Worm (Caenorhabditis elegans): ENCODE measurements around the gene eat-3.

DNA sequence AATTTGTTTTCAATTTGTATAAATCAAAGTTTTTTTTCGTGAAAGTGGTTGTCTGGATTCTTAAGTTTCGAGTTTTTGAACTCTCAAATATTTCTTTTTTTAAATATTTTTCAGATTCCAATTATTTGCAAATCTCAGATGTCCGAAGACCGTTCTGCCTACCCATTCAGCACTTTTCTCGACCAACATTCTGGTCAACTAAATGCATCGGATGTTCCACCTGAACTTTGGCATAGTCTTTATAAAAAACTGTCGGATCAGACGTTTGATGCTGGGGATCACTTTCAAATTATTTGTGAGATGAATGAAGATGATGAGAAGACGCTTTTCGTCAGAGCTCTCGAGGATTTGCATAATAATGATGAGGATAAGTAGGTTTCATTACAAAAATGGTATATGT lies 14.2 kb downstream of the eat-3 start, which contains the start of gene ttll-12:
- no peak for TF ChIP-seq pqm-1 (tag; optimal IDR thresholded peaks at IDR 0.05)
- TF ChIP-seq hlh-30 (tag; optimal IDR thresholded peaks at IDR 0.05; ENCODE audit: insufficient read depth) = no peak
- TF ChIP-seq dve-1 (tag; optimal IDR thresholded peaks at IDR 0.05) = no peak
- no peak for TF ChIP-seq tbx-7 (tag; optimal IDR thresholded peaks at IDR 0.05)
- TF ChIP-seq ztf-16 (tag; optimal IDR thresholded peaks at IDR 0.05) = no peak
- no peak for TF ChIP-seq tbx-2 (tag; optimal IDR thresholded peaks at IDR 0.05)
- no peak for TF ChIP-seq ama-1 (optimal IDR thresholded peaks at IDR 0.05)
- no peak for TF ChIP-seq ceh-2 (tag; optimal IDR thresholded peaks at IDR 0.05)
- no peak for TF ChIP-seq hlh-15 (tag; optimal IDR thresholded peaks at IDR 0.05)
- no peak for TF ChIP-seq eyg-1 (tag; optimal IDR thresholded peaks at IDR 0.05)
- no peak for TF ChIP-seq ceh-31 (tag; optimal IDR thresholded peaks at IDR 0.05)
- TF ChIP-seq ceh-9 (tag; optimal IDR thresholded peaks at IDR 0.05) = no peak
- no peak for TF ChIP-seq ceh-18 (tag; optimal IDR thresholded peaks at IDR 0.05)
- no peak for TF ChIP-seq unc-3 (GFP tag; conservative IDR thresholded peaks at IDR 0.05)
- TF ChIP-seq unc-3 (tag; optimal IDR thresholded peaks at IDR 0.05) = no peak

Measured in whole organism, late embryonic.